Fruit fly (Drosophila melanogaster) whole organism, prepupa: Measurements from ENCODE around the gene betaNACtes1.

Experiments used
- CG10669 ChIP-seq: fragments of 200-800 bp; sonication (Bioruptor generic); optimal IDR thresholded peaks from 3 replicates; lab custom pipeline; 2018; ENCODE audit warnings: missing biosample characterization, mild to moderate bottlenecking, missing genetic modification characterization, moderate library complexity
- CG11294 ChIP-seq: fragments of 200-800 bp; sonication (Bioruptor generic); IDR thresholded peaks from 2 replicates; pipeline ENCODE4 v1.3.6; 2022; ENCODE audit warnings: missing biosample characterization, missing genetic modification characterization
- CG11762 ChIP-seq: fragments of 200-800 bp; sonication (Bioruptor generic); optimal IDR thresholded peaks from 3 replicates; lab custom pipeline; 2016; ENCODE audit warnings: missing biosample characterization, missing genetic modification characterization; ENCODE audit not compliant: insufficient read depth
- CG11902 ChIP-seq: fragments of 200-800 bp; sonication (Bioruptor generic); optimal IDR thresholded peaks from 3 replicates; lab custom pipeline; 2016; ENCODE audit warnings: missing biosample characterization, missing genetic modification characterization
- CG15336 ChIP-seq: fragments of 200-800 bp; sonication (Bioruptor generic); IDR thresholded peaks from 2 replicates; pipeline ENCODE4 v1.3.6; 2022; ENCODE audit warnings: missing biosample characterization, missing genetic modification characterization
- CG1621 ChIP-seq: fragments of 200-800 bp; sonication (Bioruptor generic); optimal IDR thresholded peaks from 3 replicates; lab custom pipeline; 2018; ENCODE audit warnings: missing biosample characterization, mild to moderate bottlenecking, missing genetic modification characterization
- CG16779 ChIP-seq: fragments of 200-800 bp; sonication (Bioruptor generic); optimal IDR thresholded peaks from 3 replicates; lab custom pipeline; 2017; ENCODE audit warnings: missing biosample characterization, mild to moderate bottlenecking, missing genetic modification characterization
- CG3032 ChIP-seq: fragments of 200-800 bp; optimal IDR thresholded peaks from 2 replicates; lab custom pipeline; 2019; ENCODE audit warnings: missing biosample characterization, mild to moderate bottlenecking, missing genetic modification characterization, moderate library complexity
- CG31627 ChIP-seq: fragments of 200-800 bp; sonication (Bioruptor generic); optimal IDR thresholded peaks from 3 replicates; lab custom pipeline; 2016; ENCODE audit warnings: missing biosample characterization, missing genetic modification characterization
- CG34406 ChIP-seq: fragments of 200-800 bp; sonication (Bioruptor generic); optimal IDR thresholded peaks from 3 replicates; lab custom pipeline; 2016; ENCODE audit warnings: missing biosample characterization, missing genetic modification characterization
- CG3919 ChIP-seq: fragments of 200-800 bp; sonication (Bioruptor generic); optimal IDR thresholded peaks from 3 replicates; lab custom pipeline; 2016; ENCODE audit warnings: missing biosample characterization, missing genetic modification characterization
- CG4318 ChIP-seq: fragments of 200-800 bp; sonication (Bioruptor generic); optimal IDR thresholded peaks from 3 replicates; lab custom pipeline; 2017; ENCODE audit warnings: missing biosample characterization, mild to moderate bottlenecking, missing genetic modification characterization
- CG6163 ChIP-seq: fragments of 200-800 bp; sonication (Bioruptor generic); IDR thresholded peaks from 3 replicates; pipeline ENCODE4 v1.3.6; 2022; ENCODE audit warnings: missing biosample characterization, missing genetic modification characterization
- CG6808 ChIP-seq: fragments of 200-800 bp; sonication (Bioruptor generic); optimal IDR thresholded peaks from 3 replicates; lab custom pipeline; 2017; ENCODE audit warnings: missing biosample characterization, missing genetic modification characterization, mild to moderate bottlenecking, moderate library complexity, missing genetic modification reagents
- CG7368 ChIP-seq: fragments of 200-800 bp; sonication (Bioruptor generic); optimal IDR thresholded peaks from 3 replicates; lab custom pipeline; 2016; ENCODE audit warnings: missing biosample characterization, missing genetic modification characterization
- CG8119 ChIP-seq: fragments of 200-800 bp; sonication (Bioruptor generic); IDR thresholded peaks from 3 replicates; pipeline ENCODE4 v1.3.6; 2022; ENCODE audit warnings: missing biosample characterization, missing genetic modification characterization
- CG8319 ChIP-seq: fragments of 200-800 bp; sonication (Bioruptor generic); optimal IDR thresholded peaks from 3 replicates; lab custom pipeline; 2016; ENCODE audit warnings: missing biosample characterization, missing genetic modification characterization
- CG9139 ChIP-seq: fragments of 200-800 bp; sonication (Bioruptor generic); optimal IDR thresholded peaks from 3 replicates; lab custom pipeline; 2017; ENCODE audit warnings: missing biosample characterization, mild to moderate bottlenecking, missing genetic modification characterization
- Eip75B ChIP-seq: fragments of 200-800 bp; sonication (Bioruptor generic); optimal IDR thresholded peaks from 3 replicates; lab custom pipeline; 2016; ENCODE audit warnings: missing biosample characterization, missing genetic modification characterization
- Eip78C ChIP-seq: fragments of 200-800 bp; sonication (Bioruptor generic); peaks from one replicate; lab custom pipeline; 2016; ENCODE audit warnings: missing biosample characterization, missing genetic modification characterization
- Eip93F ChIP-seq: fragments of 200-800 bp; sonication (Bioruptor generic); optimal IDR thresholded peaks from 2 replicates; lab custom pipeline; 2016; ENCODE audit warnings: missing biosample characterization, mild to moderate bottlenecking, missing genetic modification characterization
- Ets21C ChIP-seq: fragments of 200-800 bp; sonication (Bioruptor generic); optimal IDR thresholded peaks from 3 replicates; lab custom pipeline; 2016; ENCODE audit warnings: missing biosample characterization, missing genetic modification characterization
- Ets96B ChIP-seq: fragments of 200-800 bp; optimal IDR thresholded peaks from 2 replicates; lab custom pipeline; 2019; ENCODE audit warnings: missing biosample characterization, mild to moderate bottlenecking, missing genetic modification characterization, moderate library complexity
- Gug ChIP-seq: fragments of 200-800 bp; sonication (Bioruptor generic); IDR thresholded peaks from 2 replicates; pipeline ENCODE4 v1.3.6; 2022; ENCODE audit warnings: missing biosample characterization, missing genetic modification characterization
- Hr39 ChIP-seq: fragments of 200-800 bp; sonication (Bioruptor generic); optimal IDR thresholded peaks from 2 replicates; lab custom pipeline; 2016; ENCODE audit warnings: missing biosample characterization, missing genetic modification characterization
- Hr4 ChIP-seq: fragments of 200-800 bp; sonication (Bioruptor generic); optimal IDR thresholded peaks from 3 replicates; lab custom pipeline; 2016; ENCODE audit warnings: missing biosample characterization, missing genetic modification characterization
- Lpt ChIP-seq: fragments of 200-800 bp; sonication (Bioruptor generic); optimal IDR thresholded peaks from 3 replicates; lab custom pipeline; 2016; ENCODE audit warnings: missing biosample characterization, missing genetic modification characterization
- Met ChIP-seq: fragments of 200-800 bp; sonication (Bioruptor generic); optimal IDR thresholded peaks from 3 replicates; lab custom pipeline; 2016; ENCODE audit warnings: missing biosample characterization, missing genetic modification characterization
- OdsH ChIP-seq: fragments of 200-800 bp; sonication (Bioruptor generic); optimal IDR thresholded peaks from 3 replicates; lab custom pipeline; 2016; ENCODE audit warnings: missing biosample characterization, missing genetic modification characterization
- Sox102F ChIP-seq: fragments of 200-800 bp; sonication (Bioruptor generic); optimal IDR thresholded peaks from 2 replicates; lab custom pipeline; 2016; ENCODE audit warnings: missing biosample characterization, mild to moderate bottlenecking, missing genetic modification characterization
- Sox14 ChIP-seq: fragments of 200-800 bp; sonication (Bioruptor generic); optimal IDR thresholded peaks from 3 replicates; lab custom pipeline; 2016; ENCODE audit warnings: missing biosample characterization, missing genetic modification characterization
- Sox15 ChIP-seq: fragments of 200-800 bp; sonication (Bioruptor generic); optimal IDR thresholded peaks from 3 replicates; lab custom pipeline; 2016; ENCODE audit warnings: missing biosample characterization, missing genetic modification characterization
- achi ChIP-seq: fragments of 200-800 bp; sonication (Bioruptor generic); optimal IDR thresholded peaks from 3 replicates; lab custom pipeline; 2016; ENCODE audit warnings: missing biosample characterization, missing genetic modification characterization
- acj6 ChIP-seq: fragments of 200-800 bp; sonication (Bioruptor generic); optimal IDR thresholded peaks from 3 replicates; lab custom pipeline; 2016; ENCODE audit warnings: missing biosample characterization, missing genetic modification characterization
- cyc ChIP-seq: fragments of 200-800 bp; sonication (Bioruptor generic); optimal IDR thresholded peaks from 3 replicates; lab custom pipeline; 2016; ENCODE audit warnings: missing biosample characterization, missing genetic modification characterization
- dac ChIP-seq: fragments of 200-800 bp; sonication (Bioruptor generic); optimal IDR thresholded peaks from 2 replicates; lab custom pipeline; 2017; ENCODE audit warnings: missing biosample characterization, mild to moderate bottlenecking, missing genetic modification characterization
- eg ChIP-seq: fragments of 200-800 bp; sonication (Bioruptor generic); IDR thresholded peaks from 3 replicates; pipeline ENCODE4 v1.3.6; 2022; ENCODE audit warnings: missing biosample characterization, missing genetic modification characterization
- esn ChIP-seq: fragments of 200-800 bp; sonication (Bioruptor generic); optimal IDR thresholded peaks from 2 replicates; lab custom pipeline; 2016; ENCODE audit warnings: missing biosample characterization, mild to moderate bottlenecking, missing genetic modification characterization, moderate library complexity
- fd85E ChIP-seq: fragments of 200-800 bp; sonication (Bioruptor generic); optimal IDR thresholded peaks from 3 replicates; lab custom pipeline; 2016; ENCODE audit warnings: missing biosample characterization, missing genetic modification characterization
- fkh ChIP-seq: fragments of 200-800 bp; sonication (Bioruptor generic); optimal IDR thresholded peaks from 3 replicates; lab custom pipeline; 2017; ENCODE audit warnings: missing biosample characterization, mild to moderate bottlenecking, missing genetic modification characterization, moderate library complexity
- pdm3 ChIP-seq: fragments of 200-800 bp; sonication (Bioruptor generic); optimal IDR thresholded peaks from 3 replicates; lab custom pipeline; 2016; ENCODE audit warnings: missing biosample characterization, missing genetic modification characterization
- salr ChIP-seq, 2 experiments: fragments of 200-800 bp; sonication (Bioruptor generic); optimal IDR thresholded peaks; 3 replicates each; lab custom pipeline; 2016 to 2018; ENCODE audit warnings: missing biosample characterization in 2 of 2, missing genetic modification characterization in 2 of 2, mild to moderate bottlenecking in 1 of 2
- spab ChIP-seq: fragments of 200-800 bp; sonication (Bioruptor generic); optimal IDR thresholded peaks from 2 replicates; lab custom pipeline; 2017; ENCODE audit warnings: missing biosample characterization, mild to moderate bottlenecking, missing genetic modification characterization, missing genetic modification reagents
- ss ChIP-seq, 2 experiments: fragments of 200-800 bp; sonication (Bioruptor generic); optimal IDR thresholded peaks; 2 replicates in 1 of 2; 3 replicates in 1 of 2; lab custom pipeline; 2017 to 2018; ENCODE audit warnings: mild to moderate bottlenecking in 2 of 2, missing biosample characterization in 2 of 2, missing genetic modification characterization in 2 of 2, moderate library complexity in 1 of 2
- svp ChIP-seq: fragments of 200-800 bp; sonication (Bioruptor generic); peaks from one replicate; lab custom pipeline; 2016; ENCODE audit warnings: missing biosample characterization, missing genetic modification characterization
- topi ChIP-seq: fragments of 200-800 bp; sonication (Bioruptor generic); optimal IDR thresholded peaks from 3 replicates; lab custom pipeline; 2016; ENCODE audit warnings: missing biosample characterization, missing genetic modification characterization
- vri ChIP-seq: fragments of 200-800 bp; sonication (Bioruptor generic); optimal IDR thresholded peaks from 3 replicates; lab custom pipeline; 2016; ENCODE audit warnings: missing biosample characterization, mild to moderate bottlenecking, missing genetic modification characterization

The betaNACtes1 gene

dm6 chrX:14215834-14216233 lies 43.4 kb upstream of the betaNACtes1 start (continued):
- TF ChIP-seq CG34406 (GFP tag; lab: Kevin White, UChicago): no peak
- no peak for TF ChIP-seq Lpt
- TF ChIP-seq acj6 (GFP tag; lab: Kevin White, UChicago): no peak
- no peak for TF ChIP-seq CG7368 (GFP tag; lab: Kevin White, UChicago)
- no peak for TF ChIP-seq CG1621 (tag; lab: Kevin White, UChicago)
- TF ChIP-seq CG11902: no peak
- TF ChIP-seq Sox14 (GFP tag; lab: Kevin White, UChicago): no peak
- TF ChIP-seq pdm3: no peak
- TF ChIP-seq Eip75B (GFP tag; lab: Kevin White, UChicago): no peak
- peak; percentile 80 for TF ChIP-seq svp (GFP tag; lab: Kevin White, UChicago)
- no peak for TF ChIP-seq CG11294 (GFP tag; lab: Robert Waterston, UW)
- no peak for TF ChIP-seq esn (GFP tag; lab: Kevin White, UChicago)
- no peak for TF ChIP-seq CG16779
- TF ChIP-seq Sox102F: no peak
- peak; percentile 36; the same call in 1 of the 3 replicates for TF ChIP-seq CG6163 (GFP tag; lab: Robert Waterston, UW)
- TF ChIP-seq CG9139 (GFP tag; lab: Kevin White, UChicago): no peak
- TF ChIP-seq CG6808 (GFP tag; lab: Kevin White, UChicago): no peak
- no peak for TF ChIP-seq CG11762 (GFP tag; lab: Kevin White, UChicago)
- TF ChIP-seq Ets21C (GFP tag; lab: Kevin White, UChicago): peak; percentile 6
- TF ChIP-seq fd85E (GFP tag; lab: Kevin White, UChicago): no peak
- no peak for TF ChIP-seq dac (GFP tag; lab: Kevin White, UChicago)
- TF ChIP-seq CG8319 (GFP tag; lab: Kevin White, UChicago): no peak
- TF ChIP-seq CG4318 (GFP tag; lab: Kevin White, UChicago): no peak

- no peak for TF ChIP-seq Eip93F
- TF ChIP-seq CG7368 (GFP tag; lab: Kevin White, UChicago): no peak
- TF ChIP-seq CG10669 (GFP tag; lab: Kevin White, UChicago): peak; percentile 66
- TF ChIP-seq dac (GFP tag; lab: Kevin White, UChicago): peak; percentile 69
- TF ChIP-seq CG3032 (tag; lab: Kevin White, UChicago): peak; percentile 75
- peak; percentile 64 for TF ChIP-seq Lpt
- peak; percentile 15 for TF ChIP-seq Met (GFP tag; lab: Kevin White, UChicago)
- TF ChIP-seq Ets96B (tag; lab: Kevin White, UChicago): peak; percentile 75
- TF ChIP-seq CG8119 (GFP tag; lab: Robert Waterston, UW): peak; percentile 86
- TF ChIP-seq CG31627 (GFP tag; lab: Kevin White, UChicago): no peak
- peak; percentile 43 for TF ChIP-seq Hr4 (GFP tag; lab: Kevin White, UChicago)
- peak; percentile 65 for TF ChIP-seq spab
- TF ChIP-seq CG9139 (GFP tag; lab: Kevin White, UChicago): peak; percentile 21
- TF ChIP-seq acj6 (GFP tag; lab: Kevin White, UChicago): peak; percentile 69
- peak; percentile 86 for TF ChIP-seq Eip78C (GFP tag; lab: Kevin White, UChicago)
- no peak for TF ChIP-seq svp (GFP tag; lab: Kevin White, UChicago)
- TF ChIP-seq topi: no peak
- no peak for TF ChIP-seq Hr39 (GFP tag; lab: Kevin White, UChicago)
- peak; percentile 61 for TF ChIP-seq CG3919 (GFP tag; lab: Kevin White, UChicago)
- TF ChIP-seq pdm3: peak; percentile 47
- no peak for TF ChIP-seq vri
- peak; percentile 80 for TF ChIP-seq Gug (GFP tag; lab: Robert Waterston, UW)
- TF ChIP-seq OdsH: peak; percentile 71
- TF ChIP-seq cyc (GFP tag; lab: Kevin White, UChicago): no peak
- TF ChIP-seq Sox102F: no peak
- no peak for TF ChIP-seq fkh
- TF ChIP-seq Sox15 (GFP tag; lab: Kevin White, UChicago): no peak
- peak; percentile 46 for TF ChIP-seq CG34406 (GFP tag; lab: Kevin White, UChicago)
- TF ChIP-seq CG16779: peak; percentile 80
- TF ChIP-seq eg: peak; percentile 84
- TF ChIP-seq CG11902: no peak
- peak; percentile 88 for TF ChIP-seq CG15336 (GFP tag; lab: Robert Waterston, UW)
- peak; percentile 80 for TF ChIP-seq CG6163 (GFP tag; lab: Robert Waterston, UW)
- TF ChIP-seq ss (GFP tag; optimal IDR thresholded peaks at IDR 0.05; lab: Kevin White, UChicago): peak; percentile 33 to 64
- TF ChIP-seq salr (GFP tag; optimal IDR thresholded peaks at IDR 0.05; lab: Kevin White, UChicago): peak; percentile 33 to 59
- TF ChIP-seq achi: peak; percentile 71
Observed at dm6 chrX:14214505-14215449, 42.4 kb upstream of the betaNACtes1 start.
